Fruit fly (Drosophila melanogaster): Measurements from ENCODE around the gene bai.
A peak's percentile ranks its signal among the peaks of the same experiment; 100 is the strongest.

Gene bai

dm6 chr3R:25005748-25006147 lies 33.4 kb upstream of the bai start:
- TF ChIP-seq cic (GFP tag; optimal IDR thresholded peaks at IDR 0.05), result no peak
- no peak for TF ChIP-seq Hr96 (GFP tag; optimal IDR thresholded peaks at IDR 0.05)
- no peak for TF ChIP-seq ovo (GFP tag; optimal IDR thresholded peaks at IDR 0.05)
- TF ChIP-seq CG33017 (tag; optimal IDR thresholded peaks at IDR 0.05), result no peak
- TF ChIP-seq kay (GFP tag; ENCODE audit: borderline replicate concordance), result no peak
- TF ChIP-seq CG11617 (GFP tag; optimal IDR thresholded peaks at IDR 0.05), result no peak
- TF ChIP-seq CG1620 (GFP tag; optimal IDR thresholded peaks at IDR 0.05), result no peak
- TF ChIP-seq Clk (GFP tag; optimal IDR thresholded peaks at IDR 0.05), result no peak
- no peak for TF ChIP-seq tj (GFP tag; optimal IDR thresholded peaks at IDR 0.05)
- no peak for TF ChIP-seq pad (GFP tag; optimal IDR thresholded peaks at IDR 0.05)
- TF ChIP-seq toe (GFP tag; optimal IDR thresholded peaks at IDR 0.05), result no peak
- no peak for TF ChIP-seq bab1 (GFP tag; optimal IDR thresholded peaks at IDR 0.05)
- TF ChIP-seq CG5204 (GFP tag; optimal IDR thresholded peaks at IDR 0.05), result no peak
- TF ChIP-seq CG14711 (tag; optimal IDR thresholded peaks at IDR 0.05), result no peak

- TF ChIP-seq kay (GFP tag; ENCODE audit: borderline replicate concordance) (no peak), Mnt (GFP tag; optimal IDR thresholded peaks at IDR 0.05) (no peak), tj (GFP tag; optimal IDR thresholded peaks at IDR 0.05) (no peak), toe (GFP tag; optimal IDR thresholded peaks at IDR 0.05) (no peak), CG1620 (GFP tag; optimal IDR thresholded peaks at IDR 0.05) (no peak), CG14711 (tag; optimal IDR thresholded peaks at IDR 0.05) (no peak)
Observed at dm6 chr3R:25009745-25010446, 29.3 kb upstream of the bai start.

- no peak for TF ChIP-seq CG11617 (GFP tag; optimal IDR thresholded peaks at IDR 0.05)
- TF ChIP-seq tj (GFP tag; optimal IDR thresholded peaks at IDR 0.05), result no peak
- no peak for TF ChIP-seq cnc (optimal IDR thresholded peaks at IDR 0.05)
- TF ChIP-seq pad (GFP tag; optimal IDR thresholded peaks at IDR 0.05), result no peak
- no peak for TF ChIP-seq CG1620 (GFP tag; optimal IDR thresholded peaks at IDR 0.05)
- TF ChIP-seq Crg-1 (GFP tag; optimal IDR thresholded peaks at IDR 0.05), result no peak
- TF ChIP-seq kay (GFP tag; ENCODE audit: borderline replicate concordance), result no peak
- TF ChIP-seq CG33017 (tag; optimal IDR thresholded peaks at IDR 0.05), result no peak
- TF ChIP-seq Hr96 (GFP tag; optimal IDR thresholded peaks at IDR 0.05), result no peak
Observed at dm6 chr3R:25012016-25012415, 27.2 kb upstream of the bai start.

dm6 chr3R:25023056-25023455 lies 16.1 kb upstream of the bai start, which contains the start of gene beta4GalT7:
Gene beta4GalT7 (plus strand): TSS chr3R:25023256.
- TF ChIP-seq cnc (optimal IDR thresholded peaks at IDR 0.05), result no peak
- no peak for TF ChIP-seq CG14711 (tag; optimal IDR thresholded peaks at IDR 0.05)
- no peak for TF ChIP-seq pad (GFP tag; optimal IDR thresholded peaks at IDR 0.05)
- no peak for TF ChIP-seq Mnt (GFP tag; optimal IDR thresholded peaks at IDR 0.05)
- TF ChIP-seq CG7045 (GFP tag; optimal IDR thresholded peaks at IDR 0.05), result no peak
- TF ChIP-seq toe (GFP tag; optimal IDR thresholded peaks at IDR 0.05), result no peak
- TF ChIP-seq Hr96 (GFP tag; optimal IDR thresholded peaks at IDR 0.05), result no peak
- TF ChIP-seq CG11617 (GFP tag; optimal IDR thresholded peaks at IDR 0.05), result no peak
- no peak for TF ChIP-seq CG5204 (GFP tag; optimal IDR thresholded peaks at IDR 0.05)
- no peak for TF ChIP-seq tj (GFP tag; optimal IDR thresholded peaks at IDR 0.05)
- no peak for TF ChIP-seq CG1620 (GFP tag; optimal IDR thresholded peaks at IDR 0.05)
- no peak for TF ChIP-seq CG33017 (tag; optimal IDR thresholded peaks at IDR 0.05)
- TF ChIP-seq Crg-1 (GFP tag; optimal IDR thresholded peaks at IDR 0.05), result no peak
- TF ChIP-seq CG7101 (tag; optimal IDR thresholded peaks at IDR 0.05), result no peak

dm6 chr3R:25024895-25025557 lies 14.1 kb upstream of the bai start, which contains the start of the genes EMC6 and Hr96:
Gene EMC6 (minus strand): TSS chr3R:25025017.
Gene Hr96 (plus strand): TSS chr3R:25025235.
- peak; percentile 65 for TF ChIP-seq ovo (GFP tag; optimal IDR thresholded peaks at IDR 0.05)
- TF ChIP-seq tj (GFP tag; optimal IDR thresholded peaks at IDR 0.05), result peak; percentile 67
- TF ChIP-seq Crg-1 (GFP tag; optimal IDR thresholded peaks at IDR 0.05), result peak; percentile 80
- peak; percentile 93 for TF ChIP-seq CG1620 (GFP tag; optimal IDR thresholded peaks at IDR 0.05)
- TF ChIP-seq CG7045 (GFP tag; optimal IDR thresholded peaks at IDR 0.05), result peak; percentile 89
- TF ChIP-seq CG5204 (GFP tag; optimal IDR thresholded peaks at IDR 0.05), result no peak
- TF ChIP-seq kay (GFP tag; ENCODE audit: borderline replicate concordance), result no peak
- peak; percentile 92 for TF ChIP-seq CG11617 (GFP tag; optimal IDR thresholded peaks at IDR 0.05)
- TF ChIP-seq CG33017 (tag; optimal IDR thresholded peaks at IDR 0.05), result peak; percentile 91
- TF ChIP-seq Mnt (GFP tag; optimal IDR thresholded peaks at IDR 0.05), result peak; percentile 85
- TF ChIP-seq Hr96 (GFP tag; optimal IDR thresholded peaks at IDR 0.05), result no peak
- no peak for TF ChIP-seq toe (GFP tag; optimal IDR thresholded peaks at IDR 0.05)
- TF ChIP-seq Clk (GFP tag; optimal IDR thresholded peaks at IDR 0.05), result peak; percentile 85
- no peak for TF ChIP-seq cnc (optimal IDR thresholded peaks at IDR 0.05)
- peak; percentile 83 for TF ChIP-seq CG14711 (tag; optimal IDR thresholded peaks at IDR 0.05)
- TF ChIP-seq pad (GFP tag; optimal IDR thresholded peaks at IDR 0.05), result peak; percentile 74
- peak; percentile 67 for TF ChIP-seq cic (GFP tag; optimal IDR thresholded peaks at IDR 0.05)
- TF ChIP-seq CG12768 (GFP tag; optimal IDR thresholded peaks at IDR 0.05), result peak; percentile 88
- peak; percentile 94 for TF ChIP-seq bab1 (GFP tag; optimal IDR thresholded peaks at IDR 0.05)
- peak; percentile 92 for TF ChIP-seq CG7101 (tag; optimal IDR thresholded peaks at IDR 0.05)

All from whole organism, adult.